Worm (Caenorhabditis elegans): ENCODE results near the gene nlp-80.

The nlp-80 gene

ce11 chrV:11083691-11084090, 18.3 kb upstream of the nlp-80 start (continued):
- TF ChIP-seq egl-13 (tag; optimal IDR thresholded peaks at IDR 0.05) (no peak), sptf-1 (tag; optimal IDR thresholded peaks at IDR 0.05) (no peak), unc-130 (tag; optimal IDR thresholded peaks at IDR 0.05) (no peak), ceh-88 (GFP tag; IDR thresholded peaks at IDR 0.05) (no peak), nhr-20 (tag; optimal IDR thresholded peaks at IDR 0.05) (peak; percentile 47), vab-15 (tag; optimal IDR thresholded peaks at IDR 0.05) (no peak), isw-1 (GFP tag; IDR thresholded peaks at IDR 0.05) (no peak), skn-1 (tag; optimal IDR thresholded peaks at IDR 0.05) (no peak), C16A3.4 (tag; optimal IDR thresholded peaks at IDR 0.05) (peak; percentile 11), unc-62 (GFP tag; optimal IDR thresholded peaks at IDR 0.05) (no peak), pag-3 (tag; optimal IDR thresholded peaks at IDR 0.05; ENCODE audit: borderline replicate concordance, insufficient read depth) (peak; percentile 88), nhr-71 (tag; optimal IDR thresholded peaks at IDR 0.05) (peak; percentile 80), xbp-1 (tag; optimal IDR thresholded peaks at IDR 0.05) (peak; percentile 20), mab-9 (GFP tag; IDR thresholded peaks at IDR 0.05) (no peak), aly-2 (tag; optimal IDR thresholded peaks at IDR 0.05) (peak; percentile 32), aha-1 (tag; optimal IDR thresholded peaks at IDR 0.05) (no peak), dsc-1 (tag; optimal IDR thresholded peaks at IDR 0.05) (peak; percentile 79), lin-14 (GFP tag; optimal IDR thresholded peaks at IDR 0.05) (peak; percentile 92), jun-1 (tag; optimal IDR thresholded peaks at IDR 0.05) (no peak), lir-3 (tag; optimal IDR thresholded peaks at IDR 0.05; ENCODE audit: poor library complexity) (no peak), pqm-1 (tag; optimal IDR thresholded peaks at IDR 0.05) (no peak), fos-1 (tag; optimal IDR thresholded peaks at IDR 0.05) (peak; percentile 10), tlp-1 (tag; optimal IDR thresholded peaks at IDR 0.05) (no peak), Y116A8C.19 (tag; optimal IDR thresholded peaks at IDR 0.05; ENCODE audit: borderline replicate concordance) (no peak), lin-15B (tag; optimal IDR thresholded peaks at IDR 0.05) (no peak), lin-13 (GFP tag; optimal IDR thresholded peaks at IDR 0.05) (no peak), ceh-90 (tag; optimal IDR thresholded peaks at IDR 0.05) (no peak), hlh-17 (GFP tag; optimal IDR thresholded peaks at IDR 0.05; ENCODE audit: borderline replicate concordance) (no peak), unc-30 (tag; optimal IDR thresholded peaks at IDR 0.05) (no peak), hpl-2 (GFP tag; optimal IDR thresholded peaks at IDR 0.05) (no peak), zip-4 (GFP tag; optimal IDR thresholded peaks at IDR 0.05) (no peak), mef-2 (tag; optimal IDR thresholded peaks at IDR 0.05) (no peak), ztf-11 (tag; optimal IDR thresholded peaks at IDR 0.05) (no peak), nhr-237 (tag; optimal IDR thresholded peaks at IDR 0.05) (no peak), nhr-77 (tag; optimal IDR thresholded peaks at IDR 0.05) (peak; percentile 66), nhr-47 (tag; optimal IDR thresholded peaks at IDR 0.05) (peak; percentile 23), egl-27 (tag; optimal IDR thresholded peaks at IDR 0.05) (no peak), lin-35 (GFP tag; optimal IDR thresholded peaks at IDR 0.05) (peak in 1 of 2 experiments; percentile 10), nhr-11 (tag; optimal IDR thresholded peaks at IDR 0.05) (no peak), nhr-84 (tag; optimal IDR thresholded peaks at IDR 0.05) (no peak), nhr-85 (tag) (no peak), nhr-90 (tag; optimal IDR thresholded peaks at IDR 0.05; ENCODE audit: poor library complexity) (no peak), C34B4.2 (tag; optimal IDR thresholded peaks at IDR 0.05) (no peak), nhr-28 (tag; optimal IDR thresholded peaks at IDR 0.05) (no peak), fkh-8 (tag; optimal IDR thresholded peaks at IDR 0.05) (no peak), nhr-19 (GFP tag; conservative IDR thresholded peaks at IDR 0.05) (peak; percentile 67), ceh-8 (GFP tag; optimal IDR thresholded peaks at IDR 0.05) (no peak), rnt-1 (tag; optimal IDR thresholded peaks at IDR 0.05) (peak; percentile 84), tbx-2 (tag; optimal IDR thresholded peaks at IDR 0.05) (peak; percentile 67), lsy-2 (tag; optimal IDR thresholded peaks at IDR 0.05) (peak; percentile 23 to 60), unc-98 (GFP tag; IDR thresholded peaks at IDR 0.05) (no peak), irx-1 (tag; optimal IDR thresholded peaks at IDR 0.05) (peak; percentile 35), unc-86 (tag; optimal IDR thresholded peaks at IDR 0.05) (no peak), sup-37 (GFP tag; optimal IDR thresholded peaks at IDR 0.05) (peak; percentile 28)

Measured in whole organism, L1 larva.